Fruit fly (Drosophila melanogaster) whole organism, embryonic: ENCODE results near the gene Ubc6.

Experiments
- CG10462 ChIP-seq: fragments of 200-800 bp; sonication (Bioruptor generic); optimal IDR thresholded peaks from 2 replicates; lab custom pipeline; 2016; ENCODE audit warnings: missing biosample characterization, missing genetic modification characterization
- CG11696 ChIP-seq: fragments of 200-800 bp; sonication (Bioruptor generic); IDR thresholded peaks from 2 replicates; pipeline ENCODE4 v1.3.6; 2022; ENCODE audit warnings: missing biosample characterization, missing genetic modification characterization
- CG12299 ChIP-seq: fragments of 200-800 bp; sonication (Bioruptor generic); optimal IDR thresholded peaks from 2 replicates; lab custom pipeline; 2018; ENCODE audit warnings: missing biosample characterization, mild to moderate bottlenecking, missing genetic modification characterization
- CG12744 ChIP-seq: fragments of 200-800 bp; sonication (Bioruptor generic); optimal IDR thresholded peaks from 2 replicates; lab custom pipeline; 2016; ENCODE audit warnings: missing biosample characterization, missing genetic modification characterization
- CG13296 ChIP-seq: fragments of 200-800 bp; sonication (Bioruptor generic); optimal IDR thresholded peaks from 3 replicates; lab custom pipeline; 2018; ENCODE audit warnings: missing biosample characterization, mild to moderate bottlenecking, missing genetic modification characterization
- CG1603 ChIP-seq: fragments of 200-800 bp; sonication (Bioruptor generic); optimal IDR thresholded peaks from 2 replicates; lab custom pipeline; 2019; ENCODE audit warnings: missing biosample characterization, mild to moderate bottlenecking, missing genetic modification characterization, moderate library complexity
- CG16813 ChIP-seq: fragments of 200-800 bp; sonication (Bioruptor generic); IDR thresholded peaks from 3 replicates; pipeline ENCODE4 v1.3.6; 2022; ENCODE audit warnings: missing biosample characterization, missing genetic modification characterization; ENCODE audit not compliant: partially characterized antibody
- CG32532 ChIP-seq: fragments of 200-800 bp; sonication (Bioruptor generic); IDR thresholded peaks from 2 replicates; pipeline ENCODE4 v1.3.6; 2022; ENCODE audit warnings: missing biosample characterization, missing genetic modification characterization
- CG33213 ChIP-seq: fragments of 200-800 bp; sonication (Bioruptor generic); optimal IDR thresholded peaks from 3 replicates; lab custom pipeline; 2016; ENCODE audit warnings: missing biosample characterization, missing genetic modification characterization
- CG33557 ChIP-seq: fragments of 200-800 bp; sonication (Bioruptor generic); optimal IDR thresholded peaks from 2 replicates; lab custom pipeline; 2019; ENCODE audit warnings: missing biosample characterization, mild to moderate bottlenecking, missing genetic modification characterization, moderate library complexity
- CG34224 ChIP-seq: fragments of 200-800 bp; sonication (Bioruptor generic); IDR thresholded peaks from 3 replicates; pipeline ENCODE4 v1.3.6; 2022; ENCODE audit warnings: missing biosample characterization, missing genetic modification characterization; ENCODE audit not compliant: partially characterized antibody
- CG4282 ChIP-seq: fragments of 200-800 bp; sonication (Bioruptor generic); optimal IDR thresholded peaks from 2 replicates; lab custom pipeline; 2016; ENCODE audit warnings: missing biosample characterization, missing genetic modification characterization
- CG7372 ChIP-seq: fragments of 200-800 bp; sonication (Bioruptor generic); IDR thresholded peaks from 2 replicates; pipeline ENCODE4 v1.3.6; 2022; ENCODE audit warnings: missing biosample characterization, missing genetic modification characterization
- Dek ChIP-seq: fragments of 200-800 bp; sonication (Bioruptor generic); optimal IDR thresholded peaks from 3 replicates; lab custom pipeline; 2019; ENCODE audit warnings: missing biosample characterization, mild to moderate bottlenecking, missing genetic modification characterization, moderate library complexity
- E2f2 ChIP-seq: fragments of 200-800 bp; sonication (Bioruptor generic); IDR thresholded peaks from 2 replicates; pipeline ENCODE4 v1.3.6; 2022; ENCODE audit warnings: missing biosample characterization, missing genetic modification characterization
- Fer1 ChIP-seq: fragments of 200-800 bp; sonication (Bioruptor generic); optimal IDR thresholded peaks from 2 replicates; lab custom pipeline; 2017; ENCODE audit warnings: missing biosample characterization, mild to moderate bottlenecking, missing genetic modification characterization
- Kr ChIP-seq: fragments of 200-800 bp; sonication (Bioruptor generic); optimal IDR thresholded peaks from 2 replicates; lab custom pipeline; 2017; ENCODE audit warnings: missing biosample characterization, mild to moderate bottlenecking, missing genetic modification characterization
- MESR4 ChIP-seq: fragments of 200-800 bp; sonication (Bioruptor generic); optimal IDR thresholded peaks from 2 replicates; lab custom pipeline; 2018; ENCODE audit warnings: missing biosample characterization, mild to moderate bottlenecking, missing genetic modification characterization, moderate library complexity
- NK7.1 ChIP-seq: fragments of 200-800 bp; sonication (Bioruptor generic); optimal IDR thresholded peaks from 3 replicates; lab custom pipeline; 2016; ENCODE audit warnings: missing biosample characterization, missing genetic modification characterization
- Scr ChIP-seq: fragments of 200-800 bp; sonication (Bioruptor generic); IDR thresholded peaks from 2 replicates; pipeline ENCODE4 v1.3.6; 2022; ENCODE audit warnings: missing biosample characterization, missing genetic modification characterization; ENCODE audit not compliant: partially characterized antibody
- Trl ChIP-seq, 3 experiments: fragments of >200 bp in 2 of 3; fragments of 200-800 bp in 1 of 3; sonication (Bioruptor generic) in 1 of 3; optimal IDR thresholded peaks; 2 replicates in 1 of 3; 3 replicates in 2 of 3; lab custom pipeline; 2016 to 2017; ENCODE audit warnings: missing biosample characterization in 1 of 3, missing genetic modification characterization in 1 of 3
- Vsx1 ChIP-seq: fragments of 200-800 bp; sonication (Bioruptor generic); optimal IDR thresholded peaks from 2 replicates; lab custom pipeline; 2017; ENCODE audit warnings: missing biosample characterization, mild to moderate bottlenecking, missing genetic modification characterization, missing genetic modification reagents
- Xbp1 ChIP-seq: fragments of 200-800 bp; sonication (Bioruptor generic); optimal IDR thresholded peaks from 3 replicates; lab custom pipeline; 2016; ENCODE audit warnings: missing biosample characterization, mild to moderate bottlenecking, missing genetic modification characterization
- ase ChIP-seq: fragments of 200-800 bp; sonication (Bioruptor generic); IDR thresholded peaks from 3 replicates; pipeline ENCODE4 v1.3.6; 2022; ENCODE audit warnings: missing biosample characterization, missing genetic modification characterization
- bab2 ChIP-seq: fragments of 200-800 bp; sonication (Bioruptor generic); optimal IDR thresholded peaks from 2 replicates; lab custom pipeline; 2016; ENCODE audit warnings: missing biosample characterization, missing genetic modification characterization
- bcd ChIP-seq: fragments of 200-800 bp; sonication (Bioruptor generic); optimal IDR thresholded peaks from 2 replicates; lab custom pipeline; 2017; ENCODE audit warnings: missing biosample characterization, mild to moderate bottlenecking, missing genetic modification characterization
- caup ChIP-seq: fragments of 200-800 bp; sonication (Bioruptor generic); optimal IDR thresholded peaks from 3 replicates; lab custom pipeline; 2017; ENCODE audit warnings: missing biosample characterization, mild to moderate bottlenecking, missing genetic modification characterization, moderate library complexity; ENCODE audit not compliant: severe bottlenecking
- chn ChIP-seq: fragments of 200-800 bp; sonication (Bioruptor generic); optimal IDR thresholded peaks from 2 replicates; lab custom pipeline; 2016; ENCODE audit warnings: missing biosample characterization, missing genetic modification characterization
- disco-r ChIP-seq: fragments of 200-800 bp; sonication (Bioruptor generic); optimal IDR thresholded peaks from 2 replicates; lab custom pipeline; 2016; ENCODE audit warnings: missing biosample characterization, missing genetic modification characterization
- dmrt11E ChIP-seq: fragments of 200-800 bp; sonication (Bioruptor generic); optimal IDR thresholded peaks from 3 replicates; lab custom pipeline; 2018; ENCODE audit warnings: missing biosample characterization, mild to moderate bottlenecking, missing genetic modification characterization, moderate library complexity
- gsb-n ChIP-seq: fragments of 200-800 bp; sonication (Bioruptor generic); optimal IDR thresholded peaks from 3 replicates; lab custom pipeline; 2018; ENCODE audit warnings: missing biosample characterization, mild to moderate bottlenecking, missing genetic modification characterization
- hth ChIP-seq: fragments of >200 bp; optimal IDR thresholded peaks from 2 replicates; lab custom pipeline; 2017; ENCODE audit warnings: inconsistent platforms
- lab ChIP-seq: fragments of 200-800 bp; sonication (Bioruptor generic); optimal IDR thresholded peaks from 3 replicates; lab custom pipeline; 2017; ENCODE audit warnings: missing biosample characterization, missing genetic modification characterization, mild to moderate bottlenecking, moderate library complexity, missing genetic modification reagents
- nau ChIP-seq: fragments of 200-800 bp; sonication (Bioruptor generic); optimal IDR thresholded peaks from 3 replicates; lab custom pipeline; 2017; ENCODE audit warnings: missing biosample characterization, mild to moderate bottlenecking, missing genetic modification characterization, missing genetic modification reagents
- nmo ChIP-seq: fragments of 200-800 bp; sonication (Bioruptor generic); optimal IDR thresholded peaks from 2 replicates; lab custom pipeline; 2018; ENCODE audit warnings: missing biosample characterization, mild to moderate bottlenecking, missing genetic modification characterization, moderate library complexity
- oc ChIP-seq: fragments of 200-800 bp; sonication (Bioruptor generic); optimal IDR thresholded peaks from 2 replicates; lab custom pipeline; 2018; ENCODE audit warnings: missing biosample characterization, mild to moderate bottlenecking, missing genetic modification characterization, moderate library complexity
- odd ChIP-seq: fragments of 200-800 bp; sonication (Bioruptor generic); optimal IDR thresholded peaks from 2 replicates; lab custom pipeline; 2017; ENCODE audit warnings: missing biosample characterization, mild to moderate bottlenecking, missing genetic modification characterization
- otp ChIP-seq: fragments of 200-800 bp; sonication (Bioruptor generic); IDR thresholded peaks from 3 replicates; pipeline ENCODE4, ENCODE4 v1.3.6; 2022; ENCODE audit warnings: missing biosample characterization, missing genetic modification characterization
- repo ChIP-seq: fragments of 200-800 bp; sonication (Bioruptor generic); optimal IDR thresholded peaks from 2 replicates; lab custom pipeline; 2016; ENCODE audit warnings: missing biosample characterization, missing genetic modification characterization
- row ChIP-seq: fragments of 200-800 bp; sonication (Bioruptor generic); IDR thresholded peaks from 3 replicates; pipeline ENCODE4 v1.3.6; 2022; ENCODE audit warnings: missing biosample characterization, missing genetic modification characterization
- seq ChIP-seq: fragments of 200-800 bp; sonication (Bioruptor generic); IDR thresholded peaks from 2 replicates; pipeline ENCODE4 v1.3.6; 2022; ENCODE audit warnings: missing biosample characterization, missing genetic modification characterization
- slp2 ChIP-seq: fragments of 200-800 bp; sonication (Bioruptor generic); optimal IDR thresholded peaks from 2 replicates; lab custom pipeline; 2016; ENCODE audit warnings: missing biosample characterization, missing genetic modification characterization
- twi ChIP-seq: fragments of 200-800 bp; optimal IDR thresholded peaks from 2 replicates; lab custom pipeline; 2019; ENCODE audit warnings: missing biosample characterization, mild to moderate bottlenecking, missing genetic modification characterization, moderate library complexity

Gene Ubc6

DNA sequence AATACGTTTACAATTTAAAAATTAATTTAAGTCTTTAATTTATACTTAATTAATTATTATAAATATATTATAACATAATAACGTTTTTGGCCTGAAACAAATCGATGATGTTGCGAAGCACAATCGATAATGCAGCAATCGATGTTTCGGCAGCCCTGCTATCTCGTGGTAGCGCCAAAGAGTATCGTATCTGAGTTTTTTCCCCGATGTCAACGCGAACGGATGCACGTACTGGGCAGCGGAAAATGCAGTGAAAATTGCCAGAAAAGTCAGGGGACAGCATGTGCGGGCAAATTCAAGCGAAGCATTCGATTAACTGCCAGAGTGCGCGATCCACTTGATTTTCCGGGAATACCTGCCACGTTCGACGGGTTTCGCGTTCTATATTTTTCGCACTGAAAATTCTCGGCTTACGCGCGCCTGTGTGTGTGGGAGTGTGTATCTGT lies 42.1 kb downstream of the Ubc6 start, which contains the start of gene Cdep (continued):
- TF ChIP-seq CG11696 (GFP tag; lab: Robert Waterston, UW), result no peak
- no peak for TF ChIP-seq CG12744
- TF ChIP-seq Vsx1, result peak; percentile 36
- TF ChIP-seq E2f2 (GFP tag; lab: Robert Waterston, UW), result peak; percentile 80
- TF ChIP-seq bcd (GFP tag; lab: Kevin White, UChicago), result peak; percentile 8
- peak; percentile 56 for TF ChIP-seq CG1603 (tag; lab: Kevin White, UChicago)
- no peak for TF ChIP-seq disco-r (GFP tag; lab: Kevin White, UChicago)
- TF ChIP-seq dmrt11E, result peak; percentile 11
- no peak for TF ChIP-seq oc
- no peak for TF ChIP-seq NK7.1 (GFP tag; lab: Kevin White, UChicago)
- peak; percentile 18 for TF ChIP-seq Xbp1 (GFP tag; lab: Kevin White, UChicago)
- no peak for TF ChIP-seq nau (GFP tag; lab: Kevin White, UChicago)
- no peak for TF ChIP-seq ase (GFP tag; lab: Robert Waterston, UW)
- TF ChIP-seq bab2 (GFP tag; lab: Kevin White, UChicago), result no peak
- peak; percentile 30 for TF ChIP-seq odd (GFP tag; lab: Kevin White, UChicago)
- TF ChIP-seq CG33213 (GFP tag; lab: Kevin White, UChicago), result no peak
- peak; percentile 90 for TF ChIP-seq CG34224 (GFP tag; lab: Robert Waterston, UW)
- TF ChIP-seq MESR4, result peak; percentile 46
- TF ChIP-seq chn, result no peak
- TF ChIP-seq Dek (tag; lab: Kevin White, UChicago), result peak; percentile 40
- TF ChIP-seq CG7372 (GFP tag; lab: Robert Waterston, UW), result 0 out of 2 replicates have a peak, but pooled peaks have one; percentile 6
- no peak for TF ChIP-seq CG33557 (GFP tag; lab: Kevin White, UChicago)
- 0 out of 2 replicates have a peak, but pooled peaks have one; percentile 36 for TF ChIP-seq CG32532
- no peak for TF ChIP-seq Trl (optimal IDR thresholded peaks at IDR 0.05; lab: Kevin White, UChicago)
- TF ChIP-seq Trl (GFP tag; optimal IDR thresholded peaks at IDR 0.05; lab: Kevin White, UChicago), result no peak
- TF ChIP-seq CG4282 (GFP tag; lab: Kevin White, UChicago), result no peak
- TF ChIP-seq CG16813 (GFP tag; lab: Robert Waterston, UW), result peak; percentile 94
- peak; percentile 64 for TF ChIP-seq lab (GFP tag; lab: Kevin White, UChicago)
- no peak for TF ChIP-seq twi (tag; lab: Kevin White, UChicago)
- TF ChIP-seq otp (GFP tag; lab: Robert Waterston, UW), result 0 out of 3 replicates have a peak, but pooled peaks have one; percentile 31
- no peak for TF ChIP-seq seq (GFP tag; lab: Robert Waterston, UW)
- TF ChIP-seq Fer1 (GFP tag; lab: Kevin White, UChicago), result peak; percentile 45
- TF ChIP-seq CG13296 (GFP tag; lab: Kevin White, UChicago), result peak; percentile 63
- peak; percentile 74 for TF ChIP-seq row (GFP tag; lab: Robert Waterston, UW)
- TF ChIP-seq caup (GFP tag; lab: Kevin White, UChicago), result peak; percentile 60
- peak; percentile 53 for TF ChIP-seq nmo (GFP tag; lab: Kevin White, UChicago)
- TF ChIP-seq hth (lab: Kevin White, UChicago), result no peak
- TF ChIP-seq Kr (GFP tag; lab: Kevin White, UChicago), result no peak
- TF ChIP-seq slp2 (GFP tag; lab: Kevin White, UChicago), result no peak
- TF ChIP-seq CG10462 (GFP tag; lab: Kevin White, UChicago), result no peak
- peak; percentile 29 for TF ChIP-seq repo (GFP tag; lab: Kevin White, UChicago)
- TF ChIP-seq CG12299 (tag; lab: Kevin White, UChicago), result peak; percentile 59
- peak; percentile 95 for TF ChIP-seq Scr (GFP tag; lab: Robert Waterston, UW)
- peak; percentile 30 for TF ChIP-seq gsb-n
